Worm (Caenorhabditis elegans) whole organism, L3 larva: ENCODE results near the gene clec-266.

Experiments
- eor-1 ChIP-seq, 2 experiments: fragments of 150-350 bp; optimal IDR thresholded peaks; 2 replicates each; lab custom pipeline; 2014 to 2018; ENCODE audit warnings: missing biosample characterization in 2 of 2, missing genetic modification characterization in 2 of 2
- fos-1 ChIP-seq: fragments of 150-350 bp; optimal IDR thresholded peaks from 2 replicates; lab custom pipeline; 2014; ENCODE audit warnings: missing biosample characterization, missing genetic modification characterization
- jun-1 ChIP-seq: fragments of 150-350 bp; optimal IDR thresholded peaks from 2 replicates; lab custom pipeline; 2014; ENCODE audit warnings: missing biosample characterization, missing genetic modification reagents, missing genetic modification characterization
- nhr-11 ChIP-seq: fragments of 150-350 bp; optimal IDR thresholded peaks from 2 replicates; lab custom pipeline; 2014; ENCODE audit warnings: missing biosample characterization, missing genetic modification characterization
- snpc-4 ChIP-seq: fragments of 150-350 bp; optimal IDR thresholded peaks from 2 replicates; lab custom pipeline; 2014; ENCODE audit warnings: missing biosample characterization, missing genetic modification characterization
- tbx-2 ChIP-seq: sonication (generic microtip); optimal IDR thresholded peaks from 2 replicates; lab custom pipeline; 2016; ENCODE audit warnings: mild to moderate bottlenecking, missing genetic modification characterization, missing compliant biosample characterization

ce11 chrX:6591674-6592073 is 31.0 kb downstream of the clec-266 start:
- no peak for TF ChIP-seq jun-1 (tag; lab: Kevin White, UChicago)
- TF ChIP-seq nhr-11 (tag; lab: Kevin White, UChicago), result no peak
- TF ChIP-seq snpc-4 (tag; lab: Kevin White, UChicago), result no peak
- no peak for TF ChIP-seq fos-1 (tag; lab: Kevin White, UChicago)
- no peak for TF ChIP-seq eor-1 (tag; optimal IDR thresholded peaks at IDR 0.05; lab: Kevin White, UChicago)
- no peak for TF ChIP-seq tbx-2 (tag; lab: Kevin White, UChicago)
